Fruit fly (Drosophila melanogaster) whole organism, embryonic: ENCODE results near the gene Sym.

Experiments used
- Abd-B ChIP-seq: fragments of 200-800 bp; sonication (Bioruptor generic); optimal IDR thresholded peaks from 2 replicates; lab custom pipeline; 2018; ENCODE audit warnings: missing biosample characterization, mild to moderate bottlenecking, missing genetic modification characterization, moderate library complexity
- NC2α ChIP-seq: fragments of 200-800 bp; sonication (Bioruptor generic); optimal IDR thresholded peaks from 2 replicates; lab custom pipeline; 2016; ENCODE audit warnings: missing biosample characterization, missing genetic modification characterization
- btn ChIP-seq: fragments of 200-800 bp; sonication (Bioruptor generic); optimal IDR thresholded peaks from 2 replicates; lab custom pipeline; 2016; ENCODE audit warnings: missing biosample characterization, missing genetic modification characterization
- crp ChIP-seq, 2 experiments: fragments of 200-800 bp; sonication (Bioruptor generic); optimal IDR thresholded peaks; 2 replicates in 1 of 2; 3 replicates in 1 of 2; lab custom pipeline; 2017; ENCODE audit warnings: missing biosample characterization in 2 of 2, missing genetic modification characterization in 2 of 2, mild to moderate bottlenecking in 1 of 2, moderate library complexity in 1 of 2
- gt ChIP-seq: fragments of 200-800 bp; sonication (Bioruptor generic); IDR thresholded peaks from 2 replicates; pipeline ENCODE4 v1.3.6; 2022; ENCODE audit warnings: missing biosample characterization, missing genetic modification characterization

DNA sequence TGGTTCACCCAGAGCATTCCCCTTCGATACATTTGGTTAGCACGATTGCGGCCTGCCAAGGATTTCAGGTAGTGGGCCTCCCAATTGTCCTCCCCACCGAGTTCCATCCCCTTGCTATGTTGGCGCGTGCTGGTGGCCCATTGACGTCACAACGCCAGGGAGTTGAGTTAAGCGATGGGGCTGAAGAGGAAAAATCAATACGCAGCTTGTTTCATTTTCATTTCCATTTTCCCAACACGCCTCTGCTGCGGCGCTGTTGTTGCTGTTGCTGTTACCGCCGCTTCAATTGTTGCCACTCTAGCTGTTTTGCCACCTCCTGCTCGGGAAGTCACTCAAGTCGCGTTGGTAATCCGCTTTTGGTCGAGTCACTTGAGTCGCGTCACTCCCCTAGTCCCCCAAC, 51.2 kb downstream of the Sym start:
- TF ChIP-seq NC2α (no peak), crp (GFP tag; optimal IDR thresholded peaks at IDR 0.05; lab: Kevin White, UChicago) (no peak), gt (GFP tag; lab: Robert Waterston, UW) (no peak), btn (GFP tag; lab: Kevin White, UChicago) (no peak), Abd-B (no peak)
